Fruit fly (Drosophila melanogaster) whole organism, adult: ENCODE measurements around the gene Wdr81.
A peak's percentile ranks its signal among the peaks of the same experiment; 100 is the strongest.

ENCODE experiments used
- CG11617 ChIP-seq: fragments of 200-800 bp; sonication (Bioruptor generic); optimal IDR thresholded peaks from 2 replicates; lab custom pipeline; 2017; ENCODE audit warnings: mild to moderate bottlenecking, missing biosample characterization, missing genetic modification reagents, missing genetic modification characterization
- CG12768 ChIP-seq: fragments of 200-800 bp; sonication (Bioruptor generic); optimal IDR thresholded peaks from 2 replicates; lab custom pipeline; 2017; ENCODE audit warnings: missing biosample characterization, missing genetic modification characterization, mild to moderate bottlenecking, moderate library complexity, missing genetic modification reagents
- CG14711 ChIP-seq: fragments of 200-800 bp; sonication (Bioruptor generic); optimal IDR thresholded peaks from 2 replicates; lab custom pipeline; 2018; ENCODE audit warnings: missing biosample characterization, mild to moderate bottlenecking, missing genetic modification characterization, moderate library complexity
- CG1620 ChIP-seq: fragments of 200-800 bp; sonication (Bioruptor generic); optimal IDR thresholded peaks from 2 replicates; lab custom pipeline; 2016; ENCODE audit warnings: missing biosample characterization, missing genetic modification characterization
- CG33017 ChIP-seq: fragments of 200-800 bp; sonication (Bioruptor generic); optimal IDR thresholded peaks from 2 replicates; lab custom pipeline; 2018; ENCODE audit warnings: missing biosample characterization, mild to moderate bottlenecking, missing genetic modification characterization, moderate library complexity
- CG5204 ChIP-seq: fragments of 200-800 bp; sonication (Bioruptor generic); optimal IDR thresholded peaks from 2 replicates; lab custom pipeline; 2016; ENCODE audit warnings: missing biosample characterization, missing genetic modification characterization
- CG7045 ChIP-seq: fragments of 200-800 bp; sonication (Bioruptor generic); optimal IDR thresholded peaks from 2 replicates; lab custom pipeline; 2017; ENCODE audit warnings: missing biosample characterization, mild to moderate bottlenecking, missing genetic modification characterization
- CG7101 ChIP-seq: fragments of 200-800 bp; sonication (Bioruptor generic); optimal IDR thresholded peaks from 2 replicates; lab custom pipeline; 2018; ENCODE audit warnings: missing biosample characterization, mild to moderate bottlenecking, missing genetic modification characterization, moderate library complexity
- Clk ChIP-seq: fragments of 200-800 bp; sonication (Bioruptor generic); optimal IDR thresholded peaks from 2 replicates; lab custom pipeline; 2017; ENCODE audit warnings: missing biosample characterization, missing genetic modification characterization
- Crg-1 ChIP-seq: fragments of 200-800 bp; sonication (Bioruptor generic); optimal IDR thresholded peaks from 2 replicates; lab custom pipeline; 2016; ENCODE audit warnings: missing biosample characterization, missing genetic modification characterization
- Hr96 ChIP-seq: fragments of 200-800 bp; sonication (Bioruptor generic); optimal IDR thresholded peaks from 2 replicates; lab custom pipeline; 2016; ENCODE audit warnings: missing biosample characterization, missing genetic modification characterization
- Mnt ChIP-seq: fragments of 200-800 bp; sonication (Bioruptor generic); optimal IDR thresholded peaks from 2 replicates; lab custom pipeline; 2016; ENCODE audit warnings: missing biosample characterization, mild to moderate bottlenecking, missing genetic modification characterization
- bab1 ChIP-seq: fragments of 200-800 bp; sonication (Bioruptor generic); optimal IDR thresholded peaks from 3 replicates; lab custom pipeline; 2019; ENCODE audit warnings: missing biosample characterization, mild to moderate bottlenecking, missing genetic modification characterization, moderate library complexity
- cic ChIP-seq: fragments of 200-800 bp; sonication (Bioruptor generic); optimal IDR thresholded peaks from 2 replicates; lab custom pipeline; 2017; ENCODE audit warnings: missing biosample characterization, mild to moderate bottlenecking, missing genetic modification characterization, moderate library complexity
- cnc ChIP-seq, 2 experiments: fragments of >200 bp; optimal IDR thresholded peaks; 2 replicates each; lab custom pipeline; 2017
- kay ChIP-seq: fragments of 200-800 bp; sonication (Bioruptor generic); peaks from one replicate; lab custom pipeline; 2016; ENCODE audit warnings: missing biosample characterization, missing genetic modification characterization, borderline replicate concordance
- ovo ChIP-seq: fragments of 200-800 bp; sonication (Bioruptor generic); optimal IDR thresholded peaks from 2 replicates; lab custom pipeline; 2016; ENCODE audit warnings: missing biosample characterization, missing genetic modification characterization
- pad ChIP-seq: fragments of 200-800 bp; sonication (Bioruptor generic); optimal IDR thresholded peaks from 3 replicates; lab custom pipeline; 2017; ENCODE audit warnings: missing biosample characterization, missing genetic modification characterization, mild to moderate bottlenecking, moderate library complexity, missing genetic modification reagents
- tj ChIP-seq: fragments of 200-800 bp; sonication (Bioruptor generic); optimal IDR thresholded peaks from 3 replicates; lab custom pipeline; 2017; ENCODE audit warnings: missing biosample characterization, mild to moderate bottlenecking, missing genetic modification characterization, moderate library complexity
- toe ChIP-seq: fragments of 200-800 bp; sonication (Bioruptor generic); optimal IDR thresholded peaks from 2 replicates; lab custom pipeline; 2016; ENCODE audit warnings: missing biosample characterization, missing genetic modification characterization

Wdr81 gene

dm6 chr2L:12010100-12010876, 10.5 kb downstream of the Wdr81 start:
- TF ChIP-seq CG33017 (tag; lab: Kevin White, UChicago): no peak
- TF ChIP-seq Hr96 (GFP tag; lab: Kevin White, UChicago): peak; percentile 65
- TF ChIP-seq kay (GFP tag; lab: Kevin White, UChicago): no peak
- peak; percentile 46 for TF ChIP-seq toe (GFP tag; lab: Kevin White, UChicago)
- TF ChIP-seq CG5204: no peak
- TF ChIP-seq Crg-1: peak; percentile 20
- TF ChIP-seq tj: peak; percentile 13
- peak; percentile 85 for TF ChIP-seq pad (GFP tag; lab: Kevin White, UChicago)
- peak; percentile 59 for TF ChIP-seq CG14711 (tag; lab: Kevin White, UChicago)
- peak; percentile 50 for TF ChIP-seq CG11617 (GFP tag; lab: Kevin White, UChicago)
- no peak for TF ChIP-seq CG7045
- TF ChIP-seq cnc (optimal IDR thresholded peaks at IDR 0.05; lab: Kevin White, UChicago): no peak
- peak; percentile 54 for TF ChIP-seq bab1 (GFP tag; lab: Kevin White, UChicago)
- TF ChIP-seq CG7101 (tag; lab: Kevin White, UChicago): peak; percentile 33
- peak; percentile 88 for TF ChIP-seq Mnt (GFP tag; lab: Kevin White, UChicago)
- no peak for TF ChIP-seq CG1620 (GFP tag; lab: Kevin White, UChicago)
- no peak for TF ChIP-seq Clk (GFP tag; lab: Kevin White, UChicago)
- peak; percentile 99 for TF ChIP-seq ovo (GFP tag; lab: Kevin White, UChicago)
- peak; percentile 89 for TF ChIP-seq cic (GFP tag; lab: Kevin White, UChicago)
- TF ChIP-seq CG12768: peak; percentile 88

- TF ChIP-seq pad (GFP tag; lab: Kevin White, UChicago) (no peak), kay (GFP tag; lab: Kevin White, UChicago) (peak; percentile 17), bab1 (GFP tag; lab: Kevin White, UChicago) (no peak), CG12768 (no peak), ovo (GFP tag; lab: Kevin White, UChicago) (no peak), Mnt (GFP tag; lab: Kevin White, UChicago) (no peak)
These were observed 12.9 kb downstream of the Wdr81 start, which contains the start of gene Rh5 for dm6 chr2L:12007853-12008252. TSS of gene Rh5 (plus strand) at chr2L:12008153.

- TF ChIP-seq CG5204 (peak; percentile 11), Mnt (GFP tag; lab: Kevin White, UChicago) (peak; percentile 91), ovo (GFP tag; lab: Kevin White, UChicago) (peak; percentile 88), Clk (GFP tag; lab: Kevin White, UChicago) (peak; percentile 81), kay (GFP tag; lab: Kevin White, UChicago) (peak; percentile 95), CG7101 (tag; lab: Kevin White, UChicago) (peak; percentile 48), cic (GFP tag; lab: Kevin White, UChicago) (peak; percentile 97), CG14711 (tag; lab: Kevin White, UChicago) (peak; percentile 55), cnc (optimal IDR thresholded peaks at IDR 0.05; lab: Kevin White, UChicago) (no peak), bab1 (GFP tag; lab: Kevin White, UChicago) (peak; percentile 92), CG7045 (peak; percentile 70), Crg-1 (peak; percentile 21), CG33017 (tag; lab: Kevin White, UChicago) (peak; percentile 63), CG11617 (GFP tag; lab: Kevin White, UChicago) (peak; percentile 69), CG1620 (GFP tag; lab: Kevin White, UChicago) (peak; percentile 57), pad (GFP tag; lab: Kevin White, UChicago) (peak; percentile 78), tj (peak; percentile 67), toe (GFP tag; lab: Kevin White, UChicago) (peak; percentile 73), CG12768 (peak; percentile 91), Hr96 (GFP tag; lab: Kevin White, UChicago) (peak; percentile 87)
These were observed 13.4 kb downstream of the Wdr81 start for dm6 chr2L:12007331-12007791.

dm6 chr2L:12006397-12007330, 14.1 kb downstream of the Wdr81 start:
- TF ChIP-seq Hr96 (GFP tag; lab: Kevin White, UChicago) (peak; percentile 62), Mnt (GFP tag; lab: Kevin White, UChicago) (no peak), CG12768 (peak; percentile 72), pad (GFP tag; lab: Kevin White, UChicago) (peak; percentile 98), CG11617 (GFP tag; lab: Kevin White, UChicago) (peak; percentile 90), toe (GFP tag; lab: Kevin White, UChicago) (peak; percentile 79), CG33017 (tag; lab: Kevin White, UChicago) (peak; percentile 94), Crg-1 (peak; percentile 69), tj (peak; percentile 63), CG14711 (tag; lab: Kevin White, UChicago) (peak; percentile 77), CG7045 (peak; percentile 87), CG7101 (tag; lab: Kevin White, UChicago) (peak; percentile 86), CG5204 (peak; percentile 72), bab1 (GFP tag; lab: Kevin White, UChicago) (peak; percentile 80), cnc (optimal IDR thresholded peaks at IDR 0.05; lab: Kevin White, UChicago) (no peak), kay (GFP tag; lab: Kevin White, UChicago) (peak; percentile 93), ovo (GFP tag; lab: Kevin White, UChicago) (peak; percentile 68), cic (GFP tag; lab: Kevin White, UChicago) (no peak), Clk (GFP tag; lab: Kevin White, UChicago) (peak; percentile 41), CG1620 (GFP tag; lab: Kevin White, UChicago) (peak; percentile 53)
